Worm (Caenorhabditis elegans): ENCODE results near the gene K06H7.1.

K06H7.1 gene

ce11 chrIII:8125234-8125633, 26.1 kb downstream of the K06H7.1 start (continued):
- peak; percentile 36 for TF ChIP-seq fkh-8 (tag; optimal IDR thresholded peaks at IDR 0.05)
- no peak for TF ChIP-seq nhr-84 (tag; optimal IDR thresholded peaks at IDR 0.05)
- no peak for TF ChIP-seq ets-5 (GFP tag; IDR thresholded peaks at IDR 0.05)
- TF ChIP-seq sup-37 (GFP tag; optimal IDR thresholded peaks at IDR 0.05), result no peak
- peak; percentile 77 for TF ChIP-seq swsn-7 (tag; optimal IDR thresholded peaks at IDR 0.05)
- TF ChIP-seq zag-1 (tag; optimal IDR thresholded peaks at IDR 0.05), result no peak
- no peak for TF ChIP-seq ceh-8 (GFP tag; optimal IDR thresholded peaks at IDR 0.05)
- no peak for TF ChIP-seq aly-2 (tag; optimal IDR thresholded peaks at IDR 0.05)
- TF ChIP-seq nhr-28 (tag; optimal IDR thresholded peaks at IDR 0.05), result no peak
- TF ChIP-seq aha-1 (tag; optimal IDR thresholded peaks at IDR 0.05), result no peak
- no peak for TF ChIP-seq ztf-11 (tag; optimal IDR thresholded peaks at IDR 0.05)
- TF ChIP-seq dpl-1 (GFP tag; optimal IDR thresholded peaks at IDR 0.05), result peak in 2 of 3 experiments; percentile 33 to 36
- TF ChIP-seq ceh-82 (tag; optimal IDR thresholded peaks at IDR 0.05), result peak; percentile 12 to 63 (median 48)
- TF ChIP-seq snu-23 (GFP tag; optimal IDR thresholded peaks at IDR 0.05), result peak; percentile 77
- TF ChIP-seq nhr-12 (tag; optimal IDR thresholded peaks at IDR 0.05), result no peak
- no peak for TF ChIP-seq hpl-2 (GFP tag; optimal IDR thresholded peaks at IDR 0.05)
- TF ChIP-seq ceh-90 (tag; optimal IDR thresholded peaks at IDR 0.05), result no peak
- peak; percentile 82 for TF ChIP-seq nhr-85 (tag)
- peak; percentile 32 to 54 for TF ChIP-seq lin-35 (GFP tag; optimal IDR thresholded peaks at IDR 0.05)
- no peak for TF ChIP-seq C16A3.4 (tag; optimal IDR thresholded peaks at IDR 0.05)
- TF ChIP-seq nhr-237 (tag; optimal IDR thresholded peaks at IDR 0.05), result peak; percentile 52
- peak; percentile 71 for TF ChIP-seq rnt-1 (tag; optimal IDR thresholded peaks at IDR 0.05)
- TF ChIP-seq lin-39 (tag; optimal IDR thresholded peaks at IDR 0.05), result no peak
- TF ChIP-seq fos-1 (tag; optimal IDR thresholded peaks at IDR 0.05), result peak; percentile 56
- TF ChIP-seq lir-3 (tag; optimal IDR thresholded peaks at IDR 0.05; ENCODE audit: poor library complexity), result peak; percentile 58
- TF ChIP-seq pqm-1 (tag; optimal IDR thresholded peaks at IDR 0.05), result no peak
- no peak for TF ChIP-seq lin-15B (tag; optimal IDR thresholded peaks at IDR 0.05)
- peak; percentile 53 for TF ChIP-seq nhr-20 (tag; optimal IDR thresholded peaks at IDR 0.05)
- TF ChIP-seq efl-3 (GFP tag; optimal IDR thresholded peaks at IDR 0.05), result no peak
- TF ChIP-seq nhr-90 (tag; optimal IDR thresholded peaks at IDR 0.05; ENCODE audit: poor library complexity), result peak; percentile 14
- peak in 1 of 2 experiments; percentile 46 for TF ChIP-seq mdl-1 (tag; optimal IDR thresholded peaks at IDR 0.05)
- TF ChIP-seq skn-1 (tag; optimal IDR thresholded peaks at IDR 0.05), result peak; percentile 52
- TF ChIP-seq lsy-2 (tag; optimal IDR thresholded peaks at IDR 0.05), result peak; percentile 73 to 84
- no peak for TF ChIP-seq grh-1 (GFP tag; IDR thresholded peaks at IDR 0.05)
- TF ChIP-seq lin-14 (GFP tag; optimal IDR thresholded peaks at IDR 0.05), result peak; percentile 84
- no peak for TF ChIP-seq mef-2 (tag; optimal IDR thresholded peaks at IDR 0.05)

- TF ChIP-seq ceh-88 (GFP tag; IDR thresholded peaks at IDR 0.05) (no peak), sup-37 (GFP tag; optimal IDR thresholded peaks at IDR 0.05) (no peak), tbx-2 (tag; optimal IDR thresholded peaks at IDR 0.05) (peak; percentile 3), efl-1 (optimal IDR thresholded peaks at IDR 0.05) (peak in 1 of 2 experiments; percentile 23), efl-1 (GFP tag; optimal IDR thresholded peaks at IDR 0.05 in 1 of 2) (no peak), ets-5 (GFP tag; IDR thresholded peaks at IDR 0.05) (no peak), lin-35 (GFP tag; optimal IDR thresholded peaks at IDR 0.05) (peak; percentile 6 to 20), snpc-4 (tag; optimal IDR thresholded peaks at IDR 0.05) (no peak), fkh-8 (tag; optimal IDR thresholded peaks at IDR 0.05) (no peak), C04F5.9 (tag; optimal IDR thresholded peaks at IDR 0.05) (no peak), swsn-7 (tag; optimal IDR thresholded peaks at IDR 0.05) (peak; percentile 29), lin-15B (tag; optimal IDR thresholded peaks at IDR 0.05) (no peak), nhr-11 (tag; optimal IDR thresholded peaks at IDR 0.05) (no peak), ces-1 (GFP tag; optimal IDR thresholded peaks at IDR 0.05) (no peak), nhr-20 (tag; optimal IDR thresholded peaks at IDR 0.05) (peak; percentile 15), lin-14 (GFP tag; optimal IDR thresholded peaks at IDR 0.05) (peak; percentile 71), nhr-71 (tag; optimal IDR thresholded peaks at IDR 0.05) (peak; percentile 4), ceh-82 (tag; optimal IDR thresholded peaks at IDR 0.05) (peak in 1 of 3 experiments; percentile 8), irx-1 (tag; optimal IDR thresholded peaks at IDR 0.05) (no peak), rnt-1 (tag; optimal IDR thresholded peaks at IDR 0.05) (peak; percentile 1), lsy-2 (tag; optimal IDR thresholded peaks at IDR 0.05) (peak; percentile 25 to 52), nhr-90 (tag; optimal IDR thresholded peaks at IDR 0.05; ENCODE audit: poor library complexity) (no peak), nhr-85 (tag) (no peak), ama-1 (optimal IDR thresholded peaks at IDR 0.05) (no peak), blmp-1 (tag; optimal IDR thresholded peaks at IDR 0.05) (peak; percentile 19), snu-23 (GFP tag; optimal IDR thresholded peaks at IDR 0.05) (peak; percentile 34), unc-98 (GFP tag; IDR thresholded peaks at IDR 0.05) (no peak), mep-1 (tag; optimal IDR thresholded peaks at IDR 0.05) (peak; percentile 47), dsc-1 (tag; optimal IDR thresholded peaks at IDR 0.05) (peak; percentile 24), mdl-1 (tag; optimal IDR thresholded peaks at IDR 0.05) (peak in 1 of 2 experiments; percentile 29)
Measured at ce11 chrIII:8126978-8127377, 27.9 kb downstream of the K06H7.1 start.

Data from whole organism, L1 larva.